Fruit fly (Drosophila melanogaster): Measurements from ENCODE around the gene Coq5.
"Not testable (repeated sequence)": the region's sequence is repeated elsewhere in the genome, so short reads cannot be mapped to it uniquely, and the experiment has no call there.

- not testable (repeated sequence) for TF ChIP-seq CG15710 (tag; optimal IDR thresholded peaks at IDR 0.05); CG10348 (GFP tag; IDR thresholded peaks at IDR 0.05); D1 (tag; optimal IDR thresholded peaks at IDR 0.05); CG32121 (GFP tag; IDR thresholded peaks at IDR 0.05); Snoo (tag; optimal IDR thresholded peaks at IDR 0.05)
Measured at dm6 chrX:13177720-13178119, 16.6 kb downstream of the Coq5 start, which contains the start of gene CG32640.
